Worm (Caenorhabditis elegans) whole organism, L1 larva: ENCODE results near the gene srsy-2.

Experiments used
- nhr-90 ChIP-seq: sonication (generic microtip); optimal IDR thresholded peaks from 2 replicates; lab custom pipeline; 2016; ENCODE audit warnings: mild to moderate bottlenecking, missing genetic modification characterization, missing compliant biosample characterization; ENCODE audit not compliant: poor library complexity
- tbx-2 ChIP-seq: sonication (generic microtip); optimal IDR thresholded peaks from 2 replicates; lab custom pipeline; 2016; ENCODE audit warnings: missing genetic modification characterization, missing compliant biosample characterization
- unc-62 ChIP-seq: fragments of 150-350 bp; optimal IDR thresholded peaks from 2 replicates; lab custom pipeline; 2014; ENCODE audit warnings: missing biosample characterization, missing genetic modification reagents, missing genetic modification characterization
- zag-1 ChIP-seq: fragments of 150-350 bp; optimal IDR thresholded peaks from 2 replicates; lab custom pipeline; 2014; ENCODE audit warnings: missing biosample characterization, missing genetic modification characterization

- TF ChIP-seq unc-62 (no peak), zag-1 (tag; lab: Kevin White, UChicago) (no peak), nhr-90 (tag; lab: Kevin White, UChicago) (no peak), tbx-2 (no peak)
Measured at ce11 chrII:6226995-6227394, at the start of gene srsy-2.
